Worm (Caenorhabditis elegans) whole organism, young adult: ENCODE measurements around the gene str-78.
A peak's percentile ranks its signal among the peaks of the same experiment; 100 is the strongest.

Experiments
- B0336.3 ChIP-seq: fragments of 200-800 bp; sonication (Bioruptor generic); IDR thresholded peaks from 2 replicates; pipeline ENCODE4 v1.3.6; 2022; ENCODE audit warnings: missing genetic modification characterization, missing compliant biosample characterization
- F22D6.2 ChIP-seq: sonication (generic microtip); optimal IDR thresholded peaks from 2 replicates; lab custom pipeline; 2016; ENCODE audit warnings: mild to moderate bottlenecking, missing genetic modification characterization, missing compliant biosample characterization
- F23B12.7 ChIP-seq: sonication (generic microtip); optimal IDR thresholded peaks from 2 replicates; lab custom pipeline; 2017; ENCODE audit warnings: missing genetic modification characterization, mild to moderate bottlenecking, missing compliant biosample characterization, antibody characterized with exemption, moderate library complexity; ENCODE audit not compliant: insufficient read depth
- F33H1.4 ChIP-seq: fragments of 200-800 bp; sonication (Bioruptor generic); IDR thresholded peaks from 2 replicates; pipeline ENCODE4 v1.3.6; 2022; ENCODE audit warnings: missing genetic modification reagents, missing genetic modification characterization, missing compliant biosample characterization
- F49E8.2 ChIP-seq: sonication (generic microtip); optimal IDR thresholded peaks from 3 replicates; lab custom pipeline; 2017; ENCODE audit warnings: missing genetic modification characterization, mild to moderate bottlenecking, missing compliant biosample characterization, antibody characterized with exemption, moderate library complexity; ENCODE audit not compliant: insufficient read depth
- F55B11.4 ChIP-seq: sonication (generic microtip); optimal IDR thresholded peaks from 2 replicates; lab custom pipeline; 2016; ENCODE audit warnings: missing compliant biosample characterization, missing genetic modification characterization, borderline replicate concordance; ENCODE audit not compliant: insufficient read depth
- F57A8.1 ChIP-seq: fragments of 200-800 bp; sonication (Bioruptor generic); optimal IDR thresholded peaks from 2 replicates; lab custom pipeline; 2018; ENCODE audit warnings: mild to moderate bottlenecking, missing genetic modification characterization, moderate library complexity, missing compliant biosample characterization
- K11D2.4 ChIP-seq: fragments of 200-800 bp; sonication (Bioruptor generic); IDR thresholded peaks from 2 replicates; pipeline ENCODE4 v1.3.6; 2022; ENCODE audit warnings: missing genetic modification reagents, missing genetic modification characterization, missing compliant biosample characterization
- Y53F4B.3 ChIP-seq: fragments of 200-800 bp; sonication (Bioruptor generic); IDR thresholded peaks from 2 replicates; pipeline ENCODE4 v1.3.6; 2022; ENCODE audit warnings: missing genetic modification reagents, missing genetic modification characterization, missing compliant biosample characterization
- Y53G8AR.9 ChIP-seq: fragments of 200-800 bp; sonication (Bioruptor generic); conservative IDR thresholded peaks from 2 replicates; pipeline ENCODE4 v1.3.6; 2022; ENCODE audit warnings: missing genetic modification reagents, missing genetic modification characterization, missing compliant biosample characterization
- aptf-2 ChIP-seq: fragments of 200-800 bp; sonication (Bioruptor generic); conservative IDR thresholded peaks from 2 replicates; pipeline ENCODE4 v1.3.6; 2022; ENCODE audit warnings: missing genetic modification reagents, missing genetic modification characterization, missing compliant biosample characterization
- cebp-2 ChIP-seq: fragments of 200-800 bp; sonication (Bioruptor generic); IDR thresholded peaks from 2 replicates; pipeline ENCODE4 v1.3.6; 2022; ENCODE audit warnings: missing genetic modification characterization, missing compliant biosample characterization
- ceh-27 ChIP-seq: fragments of 200-800 bp; sonication (Bioruptor generic); optimal IDR thresholded peaks from 2 replicates; lab custom pipeline; 2018; ENCODE audit warnings: mild to moderate bottlenecking, missing genetic modification characterization, moderate library complexity, missing compliant biosample characterization
- ceh-40 ChIP-seq: fragments of 200-800 bp; sonication (Bioruptor generic); IDR thresholded peaks from 2 replicates; pipeline ENCODE4 v1.3.6; 2022; ENCODE audit warnings: missing genetic modification characterization, missing compliant biosample characterization
- egl-44 ChIP-seq: fragments of 200-800 bp; sonication (Bioruptor generic); IDR thresholded peaks from 2 replicates; pipeline ENCODE4 v1.3.6; 2022; ENCODE audit warnings: missing genetic modification reagents, missing genetic modification characterization, missing compliant biosample characterization
- hlh-26 ChIP-seq: fragments of 200-800 bp; sonication (Bioruptor generic); conservative IDR thresholded peaks from 2 replicates; pipeline ENCODE4 v1.3.6; 2022; ENCODE audit warnings: missing genetic modification reagents, missing genetic modification characterization, missing compliant biosample characterization
- hmg-1.2 ChIP-seq: fragments of 200-800 bp; sonication (Bioruptor generic); IDR thresholded peaks from 2 replicates; pipeline ENCODE4 v1.3.6; 2022; ENCODE audit warnings: missing genetic modification reagents, missing genetic modification characterization, missing compliant biosample characterization
- let-607 ChIP-seq, 2 experiments: fragments of 200-800 bp in 1 of 2; sonication (Bioruptor generic) in 1 of 2; sonication (generic microtip) in 1 of 2; optimal IDR thresholded peaks; 2 replicates each; lab custom pipeline; 2016 to 2018; ENCODE audit warnings: mild to moderate bottlenecking in 2 of 2, missing compliant biosample characterization in 2 of 2, missing genetic modification characterization in 2 of 2, moderate library complexity in 2 of 2, missing genotype in 1 of 2
- lin-54 ChIP-seq: fragments of 200-800 bp; sonication (Bioruptor generic); optimal IDR thresholded peaks from 2 replicates; lab custom pipeline; 2018; ENCODE audit warnings: mild to moderate bottlenecking, missing genetic modification characterization, missing compliant biosample characterization
- lir-1 ChIP-seq: fragments of 200-800 bp; sonication (Bioruptor generic); conservative IDR thresholded peaks from 2 replicates; pipeline ENCODE4 v1.3.6; 2022; ENCODE audit warnings: missing genetic modification reagents, missing genetic modification characterization, missing compliant biosample characterization
- madf-10 ChIP-seq: sonication (generic microtip); optimal IDR thresholded peaks from 2 replicates; lab custom pipeline; 2016; ENCODE audit warnings: mild to moderate bottlenecking, missing genetic modification characterization, missing compliant biosample characterization
- madf-3 ChIP-seq: fragments of 200-800 bp; sonication (Bioruptor generic); IDR thresholded peaks from 2 replicates; pipeline ENCODE4 v1.3.6; 2022; ENCODE audit warnings: missing genetic modification reagents, missing genetic modification characterization, missing compliant biosample characterization
- madf-8 ChIP-seq: fragments of 200-800 bp; sonication (Bioruptor generic); conservative IDR thresholded peaks from 2 replicates; pipeline ENCODE4 v1.3.6; 2022; ENCODE audit warnings: missing genetic modification reagents, missing genetic modification characterization, missing compliant biosample characterization
- nfya-2 ChIP-seq: fragments of 200-800 bp; sonication (Bioruptor generic); IDR thresholded peaks from 2 replicates; pipeline ENCODE4 v1.3.6; 2022; ENCODE audit warnings: missing genetic modification reagents, missing genetic modification characterization, missing compliant biosample characterization
- nhr-27 ChIP-seq: fragments of 200-800 bp; sonication (Bioruptor generic); optimal IDR thresholded peaks from 2 replicates; lab custom pipeline; 2018; ENCODE audit warnings: mild to moderate bottlenecking, missing genetic modification characterization, moderate library complexity, missing compliant biosample characterization
- nhr-80 ChIP-seq: sonication (generic microtip); optimal IDR thresholded peaks from 2 replicates; lab custom pipeline; 2016; ENCODE audit warnings: missing genetic modification characterization, missing compliant biosample characterization
- nhr-90 ChIP-seq: sonication (generic microtip); optimal IDR thresholded peaks from 2 replicates; lab custom pipeline; 2016; ENCODE audit warnings: missing genotype, mild to moderate bottlenecking, missing genetic modification characterization, missing compliant biosample characterization
- rec-8 ChIP-seq, 2 experiments: sonication (generic microtip); optimal IDR thresholded peaks; 2 replicates each; lab custom pipeline; 2016; ENCODE audit warnings: mild to moderate bottlenecking in 2 of 2, missing genetic modification characterization in 2 of 2, missing genetic modification reagents in 2 of 2, missing genotype in 2 of 2, missing biosample characterization in 1 of 2, missing compliant biosample characterization in 1 of 2, moderate library complexity in 1 of 2
- rpc-1 ChIP-seq, 2 experiments: fragments of 150-350 bp in 1 of 2; sonication (generic microtip) in 1 of 2; optimal IDR thresholded peaks; 2 replicates each; lab custom pipeline; 2014 to 2018; ENCODE audit warnings: missing biosample characterization in 1 of 2, missing genetic modification characterization in 1 of 2, missing genetic modification reagents in 1 of 2, missing genotype in 1 of 2
- snpc-4 ChIP-seq, 5 experiments: fragments of 150-350 bp in 1 of 5; sonication (generic microtip) in 4 of 5; optimal IDR thresholded peaks; 2 replicates each; lab custom pipeline; 2014 to 2018; ENCODE audit warnings: missing genetic modification characterization in 5 of 5, missing biosample characterization in 3 of 5, antibody characterized with exemption in 2 of 5, mild to moderate bottlenecking in 2 of 5, missing compliant biosample characterization in 2 of 5, missing genotype in 2 of 5, moderate library complexity in 2 of 5, missing genetic modification reagents in 1 of 5
- somi-1 ChIP-seq: fragments of 200-800 bp; sonication (Bioruptor generic); optimal IDR thresholded peaks from 2 replicates; lab custom pipeline; 2018; ENCODE audit warnings: mild to moderate bottlenecking, missing genetic modification characterization, missing compliant biosample characterization
- sptf-2 ChIP-seq: fragments of 200-800 bp; sonication (Bioruptor generic); optimal IDR thresholded peaks from 2 replicates; lab custom pipeline; 2018; ENCODE audit warnings: mild to moderate bottlenecking, missing genetic modification characterization, missing compliant biosample characterization
- tbx-9 ChIP-seq: sonication (generic microtip); optimal IDR thresholded peaks from 2 replicates; lab custom pipeline; 2016; ENCODE audit warnings: borderline replicate concordance, missing genetic modification characterization, inconsistent platforms, missing compliant biosample characterization
- zfh-2 ChIP-seq: fragments of 200-800 bp; sonication (Bioruptor generic); conservative IDR thresholded peaks from 2 replicates; pipeline ENCODE4 v1.3.6; 2022; ENCODE audit warnings: missing genetic modification reagents, missing genetic modification characterization, missing compliant biosample characterization
- ztf-25 ChIP-seq: fragments of 200-800 bp; sonication (Bioruptor generic); IDR thresholded peaks from 2 replicates; pipeline ENCODE4 v1.3.6; 2022; ENCODE audit warnings: missing genetic modification reagents, missing genetic modification characterization, missing compliant biosample characterization
- ztf-3 ChIP-seq: fragments of 200-800 bp; sonication (Bioruptor generic); optimal IDR thresholded peaks from 2 replicates; lab custom pipeline; 2018; ENCODE audit warnings: mild to moderate bottlenecking, missing genetic modification characterization, missing compliant biosample characterization

The str-78 gene

DNA sequence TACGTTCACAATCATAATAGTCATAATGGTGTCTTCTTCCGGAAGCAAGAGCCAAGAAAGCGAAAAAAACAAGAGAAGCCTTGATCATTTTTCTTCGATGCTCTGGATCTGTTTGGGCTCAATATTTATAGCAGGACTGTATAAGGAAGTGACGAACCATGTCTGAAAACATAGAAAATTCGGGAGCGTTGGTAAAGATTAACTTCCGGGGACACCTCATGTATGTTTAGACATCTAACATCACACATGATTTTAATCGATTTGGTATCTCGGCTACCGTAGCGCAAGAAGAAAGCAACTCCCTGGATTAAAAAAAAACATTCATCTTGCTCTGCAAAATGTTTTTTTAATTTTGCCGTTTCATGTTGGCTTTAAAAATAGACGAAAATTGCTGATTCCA lies 21.0 kb downstream of the str-78 start, which contains the start of gene clec-190:
TSS of gene clec-190 (minus strand) at position 101 of the 400 bp plus-strand sequence.
- TF ChIP-seq egl-44 (GFP tag; lab: Robert Waterston, UW) (no peak), F57A8.1 (no peak), tbx-9 (tag; lab: Kevin White, UChicago) (no peak), nfya-2 (GFP tag; lab: Robert Waterston, UW) (no peak), nhr-90 (no peak), ztf-25 (GFP tag; lab: Robert Waterston, UW) (no peak), hlh-26 (GFP tag; lab: Robert Waterston, UW) (no peak), hmg-1.2 (no peak), cebp-2 (GFP tag; lab: Robert Waterston, UW) (no peak), madf-8 (GFP tag; lab: Robert Waterston, UW) (no peak), nhr-80 (tag; lab: Kevin White, UChicago) (no peak), F22D6.2 (tag; lab: Kevin White, UChicago) (no peak), rec-8 (tag; optimal IDR thresholded peaks at IDR 0.05; lab: Kevin White, UChicago) (no peak), Y53F4B.3 (GFP tag; lab: Robert Waterston, UW) (no peak), F23B12.7 (no peak), madf-10 (no peak)

DNA sequence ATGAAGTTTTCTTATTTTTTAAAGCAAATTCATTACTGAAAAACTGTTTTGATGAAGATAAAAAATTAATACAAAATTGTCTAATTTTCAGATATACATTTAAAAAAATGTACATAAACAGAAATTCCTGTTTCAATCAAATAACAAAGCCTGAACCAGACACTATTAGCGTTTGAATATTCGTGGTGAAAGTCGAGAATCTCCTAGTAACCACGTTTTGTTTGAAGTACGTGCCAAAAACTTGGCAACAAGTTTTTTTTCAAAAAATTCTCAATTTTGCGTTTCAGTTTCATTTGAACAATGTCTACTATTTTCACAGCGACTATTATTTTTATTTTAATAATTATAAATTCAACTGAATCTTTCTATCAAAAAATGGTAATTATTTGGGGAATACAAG lies 24.1 kb downstream of the str-78 start, which contains the start of gene M199.7:
TSS of gene M199.7 (plus strand) at position 301 of the 400 bp plus-strand sequence.
- TF ChIP-seq nhr-27 (tag; lab: Kevin White, UChicago) (no peak), F49E8.2 (tag; lab: Kevin White, UChicago) (no peak), ztf-3 (GFP tag; lab: Kevin White, UChicago) (no peak), sptf-2 (GFP tag; lab: Kevin White, UChicago) (no peak), nfya-2 (GFP tag; lab: Robert Waterston, UW) (no peak), rpc-1 (optimal IDR thresholded peaks at IDR 0.05; lab: Kevin White, UChicago) (no peak), rpc-1 (tag; optimal IDR thresholded peaks at IDR 0.05; lab: Kevin White, UChicago) (no peak), F33H1.4 (GFP tag; lab: Robert Waterston, UW) (no peak), somi-1 (GFP tag; lab: Kevin White, UChicago) (no peak), K11D2.4 (GFP tag; lab: Robert Waterston, UW) (no peak), aptf-2 (GFP tag; lab: Robert Waterston, UW) (no peak), lin-54 (GFP tag; lab: Kevin White, UChicago) (no peak), F55B11.4 (no peak), ztf-25 (GFP tag; lab: Robert Waterston, UW) (no peak)

DNA sequence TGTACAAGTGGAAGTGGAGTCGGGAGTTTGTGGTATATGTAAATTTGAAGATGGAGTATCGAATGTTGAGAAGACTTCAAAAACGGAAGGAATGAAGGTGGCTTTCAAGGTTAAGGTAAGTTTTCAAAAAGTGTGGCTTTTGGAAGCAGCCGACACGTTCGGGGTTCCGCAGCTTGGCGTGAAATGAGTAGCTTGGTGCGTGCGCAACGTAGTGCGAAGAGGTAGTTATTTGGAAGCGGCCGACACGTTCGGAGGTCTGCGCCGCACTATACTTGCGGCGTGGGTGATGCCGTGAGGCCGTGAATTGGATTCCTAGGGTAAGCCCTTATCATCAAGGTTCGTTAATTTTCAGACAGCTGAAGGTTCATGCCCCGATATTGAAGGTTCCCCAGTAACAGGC lies 26.3 kb downstream of the str-78 start, which contains the start of gene clec-189:
TSS of gene clec-189 (plus strand) at position 92 of the 400 bp plus-strand sequence.
- TF ChIP-seq madf-3 (GFP tag; lab: Robert Waterston, UW), result no peak
- TF ChIP-seq B0336.3, result no peak
- no peak for TF ChIP-seq egl-44 (GFP tag; lab: Robert Waterston, UW)
- TF ChIP-seq lir-1 (GFP tag; lab: Robert Waterston, UW), result no peak
- TF ChIP-seq zfh-2 (GFP tag; lab: Robert Waterston, UW), result 0 out of 2 replicates have a peak, but pooled peaks have one; percentile 10
- TF ChIP-seq F49E8.2 (tag; lab: Kevin White, UChicago), result no peak
- TF ChIP-seq Y53G8AR.9 (GFP tag; lab: Robert Waterston, UW), result no peak
- no peak for TF ChIP-seq ceh-27 (GFP tag; lab: Kevin White, UChicago)
- TF ChIP-seq snpc-4 (GFP tag; optimal IDR thresholded peaks at IDR 0.05; lab: Kevin White, UChicago), result no peak
- TF ChIP-seq snpc-4 (tag; optimal IDR thresholded peaks at IDR 0.05; lab: Kevin White, UChicago), result peak in 2 of 4 experiments; percentile 66 to 91
- no peak for TF ChIP-seq let-607 (tag; optimal IDR thresholded peaks at IDR 0.05; lab: Kevin White, UChicago)
- TF ChIP-seq ceh-40 (GFP tag; lab: Robert Waterston, UW), result no peak
